1 worm cellular context compared by ENCODE assay signal in genomic region chrX:10900079-10900724, ce11.
A peak's percentile ranks its signal among the peaks of the same experiment; 100 is the strongest.
TF ChIP-seq lines count a peak whose summit lies in the region.

Gene suca-1, minus strand, starts transcription at chrX:10900114.

TF ChIP-seq in whole organism, L1 larva, 84 proteins besides CTCF, POLR2A, EP300 and RAD21 (continued from another document):
- no peak for TF ChIP-seq unc-130 (tag; optimal IDR thresholded peaks at IDR 0.05; lab: Kevin White, UChicago)
- TF ChIP-seq mep-1 (tag; optimal IDR thresholded peaks at IDR 0.05; lab: Kevin White, UChicago): peak; percentile 72
- peak; percentile 57 for TF ChIP-seq swsn-7 (tag; optimal IDR thresholded peaks at IDR 0.05; lab: Kevin White, UChicago)
- TF ChIP-seq snu-23 (GFP tag; optimal IDR thresholded peaks at IDR 0.05; lab: Kevin White, UChicago): peak; percentile 61
- TF ChIP-seq nhr-11 (tag; optimal IDR thresholded peaks at IDR 0.05; lab: Kevin White, UChicago): no peak
- TF ChIP-seq unc-62 (GFP tag; optimal IDR thresholded peaks at IDR 0.05; lab: Kevin White, UChicago): no peak
- peak; percentile 51 for TF ChIP-seq vab-15 (tag; optimal IDR thresholded peaks at IDR 0.05; lab: Kevin White, UChicago)
- TF ChIP-seq ceh-82 (tag; optimal IDR thresholded peaks at IDR 0.05; lab: Kevin White, UChicago): peak in 1 of 3 experiments; percentile 62
- no peak for TF ChIP-seq sox-4 (tag; optimal IDR thresholded peaks at IDR 0.05; lab: Kevin White, UChicago)
- no peak for TF ChIP-seq pag-3 (tag; optimal IDR thresholded peaks at IDR 0.05; lab: Kevin White, UChicago; ENCODE audit: borderline replicate concordance, insufficient read depth)
- TF ChIP-seq dsc-1 (tag; optimal IDR thresholded peaks at IDR 0.05; lab: Kevin White, UChicago): peak; percentile 3
- peak in 2 of 3 experiments; percentile 17 to 35 for TF ChIP-seq dpl-1 (GFP tag; optimal IDR thresholded peaks at IDR 0.05; lab: Kevin White, UChicago)
- no peak for TF ChIP-seq lir-3 (tag; optimal IDR thresholded peaks at IDR 0.05; lab: Kevin White, UChicago; ENCODE audit: poor library complexity)
- peak; percentile 61 for TF ChIP-seq nhr-20 (tag; optimal IDR thresholded peaks at IDR 0.05; lab: Kevin White, UChicago)
- TF ChIP-seq ceh-8 (GFP tag; optimal IDR thresholded peaks at IDR 0.05; lab: Kevin White, UChicago): no peak
- TF ChIP-seq nhr-90 (tag; optimal IDR thresholded peaks at IDR 0.05; lab: Kevin White, UChicago; ENCODE audit: poor library complexity): peak; percentile 38
- peak; percentile 83 for TF ChIP-seq blmp-1 (tag; optimal IDR thresholded peaks at IDR 0.05; lab: Kevin White, UChicago)
- peak; percentile 61 for TF ChIP-seq elt-2 (tag; optimal IDR thresholded peaks at IDR 0.05; lab: Kevin White, UChicago)
- no peak for TF ChIP-seq nhr-84 (tag; optimal IDR thresholded peaks at IDR 0.05; lab: Kevin White, UChicago)
- no peak for TF ChIP-seq alr-1 (tag; optimal IDR thresholded peaks at IDR 0.05; lab: Kevin White, UChicago; ENCODE audit: borderline replicate concordance)
- TF ChIP-seq nhr-71 (tag; optimal IDR thresholded peaks at IDR 0.05; lab: Kevin White, UChicago): peak; percentile 51
- no peak for TF ChIP-seq ces-1 (GFP tag; optimal IDR thresholded peaks at IDR 0.05; lab: Kevin White, UChicago)
- no peak for TF ChIP-seq ceh-90 (tag; optimal IDR thresholded peaks at IDR 0.05; lab: Kevin White, UChicago)
- TF ChIP-seq hlh-17 (GFP tag; optimal IDR thresholded peaks at IDR 0.05; lab: Kevin White, UChicago; ENCODE audit: borderline replicate concordance): no peak
- TF ChIP-seq nhr-237 (tag; optimal IDR thresholded peaks at IDR 0.05; lab: Kevin White, UChicago): no peak
- TF ChIP-seq nhr-77 (tag; optimal IDR thresholded peaks at IDR 0.05; lab: Kevin White, UChicago): no peak
- peak; percentile 93 for TF ChIP-seq F16B12.6 (tag; optimal IDR thresholded peaks at IDR 0.05; lab: Kevin White, UChicago)
- TF ChIP-seq nhr-47 (tag; optimal IDR thresholded peaks at IDR 0.05; lab: Kevin White, UChicago): peak; percentile 44
- peak; percentile 61 for TF ChIP-seq rnt-1 (tag; optimal IDR thresholded peaks at IDR 0.05; lab: Kevin White, UChicago)
- TF ChIP-seq zag-1 (tag; optimal IDR thresholded peaks at IDR 0.05; lab: Kevin White, UChicago): no peak
- TF ChIP-seq ztf-4 (tag; optimal IDR thresholded peaks at IDR 0.05; lab: Kevin White, UChicago): no peak
- TF ChIP-seq ama-1 (optimal IDR thresholded peaks at IDR 0.05; lab: Kevin White, UChicago): no peak
- peak; percentile 40 to 54 for TF ChIP-seq lin-35 (GFP tag; optimal IDR thresholded peaks at IDR 0.05; lab: Kevin White, UChicago)
- peak; percentile 7 for TF ChIP-seq jun-1 (tag; optimal IDR thresholded peaks at IDR 0.05; lab: Kevin White, UChicago)
- peak; percentile 59 for TF ChIP-seq fkh-8 (tag; optimal IDR thresholded peaks at IDR 0.05; lab: Kevin White, UChicago)
- peak; percentile 14 to 50 for TF ChIP-seq lsy-2 (tag; optimal IDR thresholded peaks at IDR 0.05; lab: Kevin White, UChicago)
- TF ChIP-seq nhr-19 (GFP tag; conservative IDR thresholded peaks at IDR 0.05; lab: Robert Waterston, UW): peak; percentile 35
- TF ChIP-seq isw-1 (GFP tag; IDR thresholded peaks at IDR 0.05; lab: Robert Waterston, UW): 0 out of 2 replicates have a peak, but pooled peaks have one; percentile 6
